Worm (Caenorhabditis elegans) whole organism, L4 larva: Measurements from ENCODE around the gene klc-2.

ENCODE experiments used
- T20F7.1 ChIP-seq: fragments of 200-800 bp; sonication (Bioruptor generic); optimal IDR thresholded peaks from 2 replicates; lab custom pipeline; 2018; ENCODE audit warnings: mild to moderate bottlenecking, missing genetic modification characterization, missing compliant biosample characterization
- ama-1 ChIP-seq: fragments of 150-350 bp; optimal IDR thresholded peaks from 2 replicates; lab custom pipeline; 2014; ENCODE audit warnings: inconsistent platforms, mixed read lengths
- lsy-2 ChIP-seq, 2 experiments: fragments of 150-350 bp in 1 of 2; sonication (generic microtip) in 1 of 2; optimal IDR thresholded peaks; 2 replicates each; lab custom pipeline; 2014 to 2017; ENCODE audit warnings: missing biosample characterization in 2 of 2, missing genetic modification characterization in 2 of 2
- saeg-2 ChIP-seq: fragments of 200-800 bp; sonication (Bioruptor generic); IDR thresholded peaks from 2 replicates; pipeline ENCODE4 v1.3.6; 2022; ENCODE audit warnings: missing genetic modification reagents, missing genetic modification characterization, missing compliant biosample characterization
- zip-2 ChIP-seq: fragments of 150-350 bp; optimal IDR thresholded peaks from 2 replicates; lab custom pipeline; 2014; ENCODE audit warnings: missing biosample characterization, missing genetic modification characterization
- ztf-11 ChIP-seq: fragments of 150-350 bp; optimal IDR thresholded peaks from 2 replicates; lab custom pipeline; 2014; ENCODE audit warnings: missing biosample characterization, missing genetic modification characterization
- ztf-7 ChIP-seq: fragments of 150-350 bp; optimal IDR thresholded peaks from 2 replicates; lab custom pipeline; 2014; ENCODE audit warnings: missing biosample characterization, missing genetic modification characterization

DNA sequence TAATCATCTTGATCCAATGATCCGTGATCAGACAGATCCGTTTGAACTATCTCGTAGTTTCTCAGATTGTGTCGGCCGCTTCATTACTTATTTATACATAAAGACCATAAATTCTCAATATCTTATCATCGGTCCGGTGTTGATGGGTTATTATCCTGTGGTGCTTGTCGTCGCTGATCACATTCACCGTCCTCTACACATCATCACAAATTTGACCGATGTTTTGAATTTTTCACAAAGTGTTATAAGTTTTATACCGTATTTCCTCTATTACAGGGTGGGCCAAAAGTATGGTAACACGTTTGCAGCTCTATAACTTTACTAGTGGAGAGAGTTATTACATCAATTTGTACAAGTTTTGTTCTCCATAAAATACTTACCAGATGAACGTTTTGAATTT is 6.7 kb upstream of the klc-2 start:
- TF ChIP-seq T20F7.1 (GFP tag; lab: Kevin White, UChicago), result no peak
- no peak for TF ChIP-seq lsy-2 (tag; optimal IDR thresholded peaks at IDR 0.05; lab: Kevin White, UChicago)
- TF ChIP-seq ztf-11 (tag; lab: Kevin White, UChicago), result no peak
- TF ChIP-seq saeg-2 (GFP tag; lab: Robert Waterston, UW), result no peak
- no peak for TF ChIP-seq zip-2 (tag; lab: Kevin White, UChicago)
- no peak for TF ChIP-seq ama-1 (lab: Kevin White, UChicago)
- TF ChIP-seq ztf-7, result no peak
